Worm (Caenorhabditis elegans) whole organism, young adult: ENCODE results near the gene C18E9.7.

Experiments
- B0035.1 ChIP-seq: sonication (generic microtip); optimal IDR thresholded peaks from 2 replicates; lab custom pipeline; 2016; ENCODE audit warnings: missing genetic modification characterization, mild to moderate bottlenecking, missing compliant biosample characterization, missing genotype, missing genetic modification reagents
- B0336.3 ChIP-seq: fragments of 200-800 bp; sonication (Bioruptor generic); IDR thresholded peaks from 2 replicates; pipeline ENCODE4 v1.3.6; 2022; ENCODE audit warnings: missing genetic modification characterization, missing compliant biosample characterization
- F23B12.7 ChIP-seq: sonication (generic microtip); optimal IDR thresholded peaks from 2 replicates; lab custom pipeline; 2017; ENCODE audit warnings: missing genetic modification characterization, mild to moderate bottlenecking, missing compliant biosample characterization, antibody characterized with exemption, moderate library complexity; ENCODE audit not compliant: insufficient read depth
- F49E8.2 ChIP-seq: sonication (generic microtip); optimal IDR thresholded peaks from 3 replicates; lab custom pipeline; 2017; ENCODE audit warnings: missing genetic modification characterization, mild to moderate bottlenecking, missing compliant biosample characterization, antibody characterized with exemption, moderate library complexity; ENCODE audit not compliant: insufficient read depth
- F55B11.4 ChIP-seq: sonication (generic microtip); optimal IDR thresholded peaks from 2 replicates; lab custom pipeline; 2016; ENCODE audit warnings: missing compliant biosample characterization, missing genetic modification characterization, borderline replicate concordance; ENCODE audit not compliant: insufficient read depth
- F57C9.4 ChIP-seq: sonication (generic microtip); optimal IDR thresholded peaks from 2 replicates; lab custom pipeline; 2017; ENCODE audit warnings: mild to moderate bottlenecking, missing genetic modification characterization, missing compliant biosample characterization
- K11D2.4 ChIP-seq: fragments of 200-800 bp; sonication (Bioruptor generic); IDR thresholded peaks from 2 replicates; pipeline ENCODE4 v1.3.6; 2022; ENCODE audit warnings: missing genetic modification reagents, missing genetic modification characterization, missing compliant biosample characterization
- Y79H2A.3 ChIP-seq: fragments of 200-800 bp; sonication (Bioruptor generic); conservative IDR thresholded peaks from 2 replicates; pipeline ENCODE4 v1.3.6; 2022; ENCODE audit warnings: missing genetic modification reagents, missing genetic modification characterization, missing compliant biosample characterization
- Y95B8A.8 ChIP-seq: fragments of 200-800 bp; sonication (Bioruptor generic); IDR thresholded peaks from 2 replicates; pipeline ENCODE4 v1.3.6; 2022; ENCODE audit warnings: missing genetic modification reagents, missing genetic modification characterization, missing compliant biosample characterization
- ama-1 ChIP-seq, 3 experiments: fragments of 150-350 bp in 1 of 3; sonication (generic microtip) in 2 of 3; optimal IDR thresholded peaks; 2 replicates each; lab custom pipeline; 2014 to 2018; ENCODE audit warnings: missing biosample characterization in 2 of 3, missing genetic modification characterization in 2 of 3, missing genetic modification reagents in 2 of 3
- atf-7 ChIP-seq: sonication (generic microtip); optimal IDR thresholded peaks from 2 replicates; lab custom pipeline; 2017; ENCODE audit warnings: mild to moderate bottlenecking, missing genetic modification characterization, missing compliant biosample characterization
- attf-6 ChIP-seq: fragments of 200-800 bp; sonication (Bioruptor generic); IDR thresholded peaks from 2 replicates; pipeline ENCODE4 v1.3.6; 2022; ENCODE audit warnings: missing genetic modification reagents, missing genetic modification characterization, missing compliant biosample characterization
- bed-1 ChIP-seq: fragments of 200-800 bp; sonication (Bioruptor generic); IDR thresholded peaks from 2 replicates; pipeline ENCODE4 v1.3.6; 2022; ENCODE audit warnings: missing genetic modification reagents, missing genetic modification characterization, missing compliant biosample characterization
- bed-2 ChIP-seq: fragments of 200-800 bp; sonication (Bioruptor generic); IDR thresholded peaks from 2 replicates; pipeline ENCODE4 v1.3.6; 2022; ENCODE audit warnings: missing genetic modification reagents, missing genetic modification characterization, missing compliant biosample characterization
- ceh-27 ChIP-seq: fragments of 200-800 bp; sonication (Bioruptor generic); optimal IDR thresholded peaks from 2 replicates; lab custom pipeline; 2018; ENCODE audit warnings: mild to moderate bottlenecking, missing genetic modification characterization, moderate library complexity, missing compliant biosample characterization
- ceh-79 ChIP-seq: sonication (generic microtip); optimal IDR thresholded peaks from 2 replicates; lab custom pipeline; 2017; ENCODE audit warnings: mild to moderate bottlenecking, missing genetic modification characterization, missing compliant biosample characterization
- die-1 ChIP-seq: sonication (generic microtip); optimal IDR thresholded peaks from 2 replicates; lab custom pipeline; 2016; ENCODE audit warnings: missing genotype, mild to moderate bottlenecking, missing genetic modification characterization, missing compliant biosample characterization
- dox-1 ChIP-seq: fragments of 200-800 bp; sonication (Bioruptor generic); IDR thresholded peaks from 2 replicates; pipeline ENCODE4 v1.3.6; 2022; ENCODE audit warnings: missing genetic modification reagents, missing genetic modification characterization, missing compliant biosample characterization
- dpff-1 ChIP-seq: sonication (generic microtip); optimal IDR thresholded peaks from 2 replicates; lab custom pipeline; 2017; ENCODE audit warnings: mild to moderate bottlenecking, missing genetic modification characterization, missing compliant biosample characterization
- egl-18 ChIP-seq: fragments of 200-800 bp; sonication (Bioruptor generic); IDR thresholded peaks from 2 replicates; pipeline ENCODE4 v1.3.6; 2022; ENCODE audit warnings: missing genetic modification reagents, missing genetic modification characterization, missing compliant biosample characterization
- egrh-3 ChIP-seq: fragments of 200-800 bp; sonication (Bioruptor generic); IDR thresholded peaks from 2 replicates; pipeline ENCODE4 v1.3.6; 2022; ENCODE audit warnings: missing genetic modification reagents, missing genetic modification characterization, missing compliant biosample characterization
- ets-4 ChIP-seq: fragments of 200-800 bp; sonication (Bioruptor generic); optimal IDR thresholded peaks from 2 replicates; lab custom pipeline; 2018; ENCODE audit warnings: mild to moderate bottlenecking, missing genetic modification characterization, missing compliant biosample characterization
- hlh-12 ChIP-seq: sonication (generic microtip); optimal IDR thresholded peaks from 2 replicates; lab custom pipeline; 2016; ENCODE audit warnings: missing genetic modification characterization, missing compliant biosample characterization
- hlh-26 ChIP-seq: fragments of 200-800 bp; sonication (Bioruptor generic); conservative IDR thresholded peaks from 2 replicates; pipeline ENCODE4 v1.3.6; 2022; ENCODE audit warnings: missing genetic modification reagents, missing genetic modification characterization, missing compliant biosample characterization
- hmg-1.2 ChIP-seq: fragments of 200-800 bp; sonication (Bioruptor generic); IDR thresholded peaks from 2 replicates; pipeline ENCODE4 v1.3.6; 2022; ENCODE audit warnings: missing genetic modification reagents, missing genetic modification characterization, missing compliant biosample characterization
- let-526 ChIP-seq: fragments of 200-800 bp; sonication (Bioruptor generic); IDR thresholded peaks from 2 replicates; pipeline ENCODE4 v1.3.6; 2022; ENCODE audit warnings: missing genetic modification reagents, missing genetic modification characterization, missing compliant biosample characterization
- let-607 ChIP-seq, 2 experiments: fragments of 200-800 bp in 1 of 2; sonication (Bioruptor generic) in 1 of 2; sonication (generic microtip) in 1 of 2; optimal IDR thresholded peaks; 2 replicates each; lab custom pipeline; 2016 to 2018; ENCODE audit warnings: mild to moderate bottlenecking in 2 of 2, missing compliant biosample characterization in 2 of 2, missing genetic modification characterization in 2 of 2, moderate library complexity in 2 of 2, missing genotype in 1 of 2
- lir-1 ChIP-seq: fragments of 200-800 bp; sonication (Bioruptor generic); conservative IDR thresholded peaks from 2 replicates; pipeline ENCODE4 v1.3.6; 2022; ENCODE audit warnings: missing genetic modification reagents, missing genetic modification characterization, missing compliant biosample characterization
- lsl-1 ChIP-seq: fragments of 200-800 bp; sonication (Bioruptor generic); optimal IDR thresholded peaks from 2 replicates; lab custom pipeline; 2018; ENCODE audit warnings: mild to moderate bottlenecking, missing genetic modification characterization, moderate library complexity, missing compliant biosample characterization
- lsy-27 ChIP-seq: sonication (generic microtip); optimal IDR thresholded peaks from 2 replicates; lab custom pipeline; 2017; ENCODE audit warnings: missing genetic modification characterization, mild to moderate bottlenecking, missing compliant biosample characterization, antibody characterized with exemption, missing genotype, borderline replicate concordance; ENCODE audit not compliant: insufficient read depth
- madf-3 ChIP-seq: fragments of 200-800 bp; sonication (Bioruptor generic); IDR thresholded peaks from 2 replicates; pipeline ENCODE4 v1.3.6; 2022; ENCODE audit warnings: missing genetic modification reagents, missing genetic modification characterization, missing compliant biosample characterization
- mcd-1 ChIP-seq: fragments of 200-800 bp; sonication (Bioruptor generic); IDR thresholded peaks from 2 replicates; pipeline ENCODE4 v1.3.6; 2022; ENCODE audit warnings: missing genetic modification reagents, missing genetic modification characterization, missing compliant biosample characterization
- nfya-1 ChIP-seq: sonication (generic microtip); optimal IDR thresholded peaks from 2 replicates; lab custom pipeline; 2017; ENCODE audit warnings: antibody characterized with exemption, missing compliant biosample characterization, missing genetic modification characterization, borderline replicate concordance; ENCODE audit not compliant: insufficient read depth
- nhr-27 ChIP-seq: fragments of 200-800 bp; sonication (Bioruptor generic); optimal IDR thresholded peaks from 2 replicates; lab custom pipeline; 2018; ENCODE audit warnings: mild to moderate bottlenecking, missing genetic modification characterization, moderate library complexity, missing compliant biosample characterization
- nhr-80 ChIP-seq: sonication (generic microtip); optimal IDR thresholded peaks from 2 replicates; lab custom pipeline; 2016; ENCODE audit warnings: missing genetic modification characterization, missing compliant biosample characterization
- nhr-90 ChIP-seq: sonication (generic microtip); optimal IDR thresholded peaks from 2 replicates; lab custom pipeline; 2016; ENCODE audit warnings: missing genotype, mild to moderate bottlenecking, missing genetic modification characterization, missing compliant biosample characterization
- pbrm-1 ChIP-seq: fragments of 200-800 bp; sonication (Bioruptor generic); IDR thresholded peaks from 2 replicates; pipeline ENCODE4 v1.3.6; 2022; ENCODE audit warnings: missing genetic modification reagents, missing genetic modification characterization, missing compliant biosample characterization
- rcor-1 ChIP-seq: fragments of 200-800 bp; sonication (Bioruptor generic); IDR thresholded peaks from 2 replicates; pipeline ENCODE4 v1.3.6; 2022; ENCODE audit warnings: missing genetic modification reagents, missing genetic modification characterization, missing compliant biosample characterization
- sdz-38 ChIP-seq: sonication (generic microtip); optimal IDR thresholded peaks from 2 replicates; lab custom pipeline; 2016; ENCODE audit warnings: missing genotype, missing genetic modification characterization, missing compliant biosample characterization
- snpc-1.1 ChIP-seq: sonication (generic microtip); optimal IDR thresholded peaks from 2 replicates; lab custom pipeline; 2017; ENCODE audit warnings: missing genetic modification characterization, mild to moderate bottlenecking, missing compliant biosample characterization, antibody characterized with exemption, moderate library complexity, missing genotype, missing genetic modification reagents; ENCODE audit not compliant: insufficient read depth
- somi-1 ChIP-seq: fragments of 200-800 bp; sonication (Bioruptor generic); optimal IDR thresholded peaks from 2 replicates; lab custom pipeline; 2018; ENCODE audit warnings: mild to moderate bottlenecking, missing genetic modification characterization, missing compliant biosample characterization
- sptf-2 ChIP-seq: fragments of 200-800 bp; sonication (Bioruptor generic); optimal IDR thresholded peaks from 2 replicates; lab custom pipeline; 2018; ENCODE audit warnings: mild to moderate bottlenecking, missing genetic modification characterization, missing compliant biosample characterization
- tbx-9 ChIP-seq: sonication (generic microtip); optimal IDR thresholded peaks from 2 replicates; lab custom pipeline; 2016; ENCODE audit warnings: borderline replicate concordance, missing genetic modification characterization, inconsistent platforms, missing compliant biosample characterization
- ztf-22 ChIP-seq: fragments of 200-800 bp; sonication (Bioruptor generic); optimal IDR thresholded peaks from 2 replicates; lab custom pipeline; 2018; ENCODE audit warnings: mild to moderate bottlenecking, missing genetic modification characterization, moderate library complexity, missing compliant biosample characterization

The C18E9.7 gene

DNA sequence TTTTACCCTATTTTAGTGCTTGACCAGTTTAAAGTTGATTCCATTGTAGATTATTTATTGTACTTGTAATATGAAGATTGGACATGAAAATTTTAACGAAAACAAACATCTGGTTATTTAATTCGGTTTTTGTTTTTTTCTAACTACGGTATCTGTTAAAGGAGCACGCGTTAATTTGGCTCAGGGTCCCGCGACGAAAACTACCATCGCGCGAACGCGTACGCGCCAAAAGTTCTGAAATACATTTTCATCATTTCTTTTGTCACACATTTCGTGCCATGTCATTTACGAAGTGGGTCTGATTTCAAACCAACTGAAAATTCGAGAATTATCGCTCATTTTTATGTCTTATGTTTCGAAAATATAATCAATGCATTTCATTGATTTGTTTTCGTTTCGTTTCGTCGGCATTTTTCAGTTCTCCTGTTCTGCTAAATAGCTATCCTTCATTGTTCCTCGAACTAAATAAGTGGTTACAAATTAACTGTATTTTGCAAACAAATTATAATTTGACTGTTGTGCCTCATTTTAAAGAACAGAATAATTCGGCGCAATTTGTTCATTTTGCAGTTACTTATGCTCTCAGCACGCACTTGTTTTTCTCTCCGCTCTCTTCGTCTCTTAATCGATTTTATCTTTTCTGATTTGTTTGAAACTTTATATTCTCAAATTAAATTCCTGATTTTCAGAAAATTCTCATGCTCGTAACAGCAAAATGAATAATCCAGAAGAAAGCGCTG lies 48.7 kb downstream of the C18E9.7 start, which contains the start of gene T21B10.3 (continued):
- no peak for TF ChIP-seq tbx-9 (tag; lab: Kevin White, UChicago)
- TF ChIP-seq pbrm-1 (GFP tag; lab: Robert Waterston, UW), result peak; percentile 89
- TF ChIP-seq sdz-38 (tag; lab: Kevin White, UChicago), result no peak
- TF ChIP-seq atf-7, result peak; percentile 42
- no peak for TF ChIP-seq sptf-2 (GFP tag; lab: Kevin White, UChicago)
- peak; percentile 53 for TF ChIP-seq B0035.1 (tag; lab: Kevin White, UChicago)
- peak; percentile 61 for TF ChIP-seq snpc-1.1 (tag; lab: Kevin White, UChicago)
- peak; percentile 81 for TF ChIP-seq lir-1
- no peak for TF ChIP-seq ceh-27
- TF ChIP-seq egl-18 (GFP tag; lab: Robert Waterston, UW), result 0 out of 2 replicates have a peak, but pooled peaks have one; percentile 67
- no peak for TF ChIP-seq hlh-12 (tag; lab: Kevin White, UChicago)
- peak; percentile 75 for TF ChIP-seq hmg-1.2 (GFP tag; lab: Robert Waterston, UW)
- no peak for TF ChIP-seq F55B11.4 (tag; lab: Kevin White, UChicago)
- no peak for TF ChIP-seq ceh-79 (tag; lab: Kevin White, UChicago)
- no peak for TF ChIP-seq nfya-1
- peak; percentile 54 for TF ChIP-seq ets-4 (GFP tag; lab: Kevin White, UChicago)
- peak; percentile 94 for TF ChIP-seq rcor-1
- no peak for TF ChIP-seq F57C9.4 (tag; lab: Kevin White, UChicago)
- peak; percentile 44; the same call in 1 of the 2 replicates for TF ChIP-seq let-526 (GFP tag; lab: Robert Waterston, UW)
- TF ChIP-seq bed-2 (GFP tag; lab: Robert Waterston, UW), result peak; percentile 24; the same call in 1 of the 2 replicates
- peak; percentile 100 for TF ChIP-seq lsl-1 (GFP tag; lab: Kevin White, UChicago)
- TF ChIP-seq ama-1 (optimal IDR thresholded peaks at IDR 0.05; lab: Kevin White, UChicago), result peak; percentile 84
- peak; percentile 55 to 83 for TF ChIP-seq ama-1 (GFP tag; optimal IDR thresholded peaks at IDR 0.05; lab: Kevin White, UChicago)
- TF ChIP-seq somi-1 (GFP tag; lab: Kevin White, UChicago), result peak; percentile 36
- TF ChIP-seq B0336.3 (GFP tag; lab: Robert Waterston, UW), result peak; percentile 93
- TF ChIP-seq K11D2.4 (GFP tag; lab: Robert Waterston, UW), result peak; percentile 53; the same call in 1 of the 2 replicates
- TF ChIP-seq nhr-27 (tag; lab: Kevin White, UChicago), result peak; percentile 28
- TF ChIP-seq dpff-1 (tag; lab: Kevin White, UChicago), result peak; percentile 54
- no peak for TF ChIP-seq nhr-90 (tag; lab: Kevin White, UChicago)
- no peak for TF ChIP-seq hlh-26
- TF ChIP-seq mcd-1 (GFP tag; lab: Robert Waterston, UW), result peak; percentile 79
- no peak for TF ChIP-seq bed-1 (GFP tag; lab: Robert Waterston, UW)
- TF ChIP-seq egrh-3 (GFP tag; lab: Robert Waterston, UW), result peak; percentile 31; the same call in 1 of the 2 replicates
- TF ChIP-seq die-1, result peak; percentile 68
- TF ChIP-seq Y79H2A.3, result peak; percentile 95
- peak; percentile 93 for TF ChIP-seq madf-3
- TF ChIP-seq attf-6, result peak; percentile 87
- TF ChIP-seq nhr-80 (tag; lab: Kevin White, UChicago), result peak; percentile 14
- peak; percentile 94 for TF ChIP-seq F49E8.2 (tag; lab: Kevin White, UChicago)
- TF ChIP-seq lsy-27, result no peak
- no peak for TF ChIP-seq ztf-22
- peak; percentile 96 for TF ChIP-seq Y95B8A.8 (GFP tag; lab: Robert Waterston, UW)
- TF ChIP-seq F23B12.7 (tag; lab: Kevin White, UChicago), result peak; percentile 80
- peak; percentile 25 to 35 for TF ChIP-seq let-607 (tag; optimal IDR thresholded peaks at IDR 0.05; lab: Kevin White, UChicago)
- TF ChIP-seq dox-1 (GFP tag; lab: Robert Waterston, UW), result peak; percentile 97
